Worm (Caenorhabditis elegans) whole organism, mixed stage, embryonic: ENCODE results near the gene F46C5.9.

ENCODE experiments used
- M03D4.4 ChIP-seq: sonication (generic microtip); optimal IDR thresholded peaks from 2 replicates; lab custom pipeline; 2017; ENCODE audit warnings: mild to moderate bottlenecking, missing genetic modification characterization, missing compliant biosample characterization
- bed-3 ChIP-seq: fragments of 200-800 bp; sonication (Bioruptor generic); optimal IDR thresholded peaks from 3 replicates; lab custom pipeline; 2018; ENCODE audit warnings: mild to moderate bottlenecking, missing genetic modification characterization, moderate library complexity, missing compliant biosample characterization
- blmp-1 ChIP-seq: fragments of 150-350 bp; optimal IDR thresholded peaks from 2 replicates; lab custom pipeline; 2014; ENCODE audit warnings: missing biosample characterization, missing genetic modification characterization
- ceh-39 ChIP-seq: fragments of 150-350 bp; optimal IDR thresholded peaks from 2 replicates; lab custom pipeline; 2014; ENCODE audit warnings: missing biosample characterization, missing genetic modification characterization
- ceh-43 ChIP-seq: fragments of 200-800 bp; sonication (Bioruptor generic); optimal IDR thresholded peaks from 2 replicates; lab custom pipeline; 2018; ENCODE audit warnings: mild to moderate bottlenecking, missing genetic modification characterization, moderate library complexity, missing compliant biosample characterization
- ceh-83 ChIP-seq: fragments of 200-800 bp; sonication (Bioruptor generic); optimal IDR thresholded peaks from 2 replicates; lab custom pipeline; 2018; ENCODE audit warnings: mild to moderate bottlenecking, missing genetic modification characterization, missing compliant biosample characterization
- drap-1 ChIP-seq: fragments of 200-800 bp; sonication (Bioruptor generic); optimal IDR thresholded peaks from 3 replicates; lab custom pipeline; 2018; ENCODE audit warnings: mild to moderate bottlenecking, missing genetic modification characterization, missing compliant biosample characterization
- elt-1 ChIP-seq: sonication (generic microtip); optimal IDR thresholded peaks from 2 replicates; lab custom pipeline; 2017; ENCODE audit warnings: missing genetic modification characterization, mild to moderate bottlenecking, missing compliant biosample characterization, antibody characterized with exemption, moderate library complexity, borderline replicate concordance; ENCODE audit not compliant: insufficient read depth
- elt-3 ChIP-seq: fragments of 150-350 bp; optimal IDR thresholded peaks from 2 replicates; lab custom pipeline; 2014; ENCODE audit warnings: missing biosample characterization, missing genetic modification characterization
- ham-2 ChIP-seq: fragments of 200-800 bp; sonication (Bioruptor generic); optimal IDR thresholded peaks from 2 replicates; lab custom pipeline; 2018; ENCODE audit warnings: mild to moderate bottlenecking, missing genetic modification characterization, missing compliant biosample characterization
- hlh-1 ChIP-seq: fragments of 150-350 bp; optimal IDR thresholded peaks from 2 replicates; lab custom pipeline; 2014; ENCODE audit warnings: missing biosample characterization, missing genetic modification reagents, missing genetic modification characterization
- lin-13 ChIP-seq: fragments of 150-350 bp; optimal IDR thresholded peaks from 2 replicates; lab custom pipeline; 2014; ENCODE audit warnings: missing biosample characterization, missing genetic modification characterization
- lsy-2 ChIP-seq: fragments of 150-350 bp; optimal IDR thresholded peaks from 2 replicates; lab custom pipeline; 2014; ENCODE audit warnings: missing biosample characterization, missing genetic modification characterization
- mab-5 ChIP-seq: fragments of 150-350 bp; optimal IDR thresholded peaks from 2 replicates; lab custom pipeline; 2014; ENCODE audit warnings: missing biosample characterization, missing genetic modification characterization
- mep-1 ChIP-seq: fragments of 150-350 bp; optimal IDR thresholded peaks from 2 replicates; lab custom pipeline; 2017; ENCODE audit warnings: missing biosample characterization, missing genetic modification reagents, missing genetic modification characterization, inconsistent platforms
- mls-2 ChIP-seq: sonication (generic microtip); optimal IDR thresholded peaks from 2 replicates; lab custom pipeline; 2016; ENCODE audit warnings: mild to moderate bottlenecking, missing genetic modification characterization, moderate library complexity, missing compliant biosample characterization
- nhr-12 ChIP-seq: fragments of 150-350 bp; optimal IDR thresholded peaks from 2 replicates; lab custom pipeline; 2014; ENCODE audit warnings: missing biosample characterization, missing genetic modification characterization
- nhr-2 ChIP-seq: fragments of 150-350 bp; optimal IDR thresholded peaks from 2 replicates; lab custom pipeline; 2014; ENCODE audit warnings: missing biosample characterization, missing genetic modification characterization
- nhr-237 ChIP-seq: fragments of 150-350 bp; optimal IDR thresholded peaks from 2 replicates; lab custom pipeline; 2014; ENCODE audit warnings: missing biosample characterization, missing genetic modification characterization
- nhr-28 ChIP-seq: fragments of 150-350 bp; optimal IDR thresholded peaks from 2 replicates; lab custom pipeline; 2014; ENCODE audit warnings: missing biosample characterization, missing genetic modification characterization
- nhr-76 ChIP-seq: sonication (generic microtip); optimal IDR thresholded peaks from 2 replicates; lab custom pipeline; 2017; ENCODE audit warnings: missing biosample characterization, missing genetic modification characterization
- pha-4 ChIP-seq: fragments of 150-350 bp; optimal IDR thresholded peaks from 2 replicates; lab custom pipeline; 2018; ENCODE audit warnings: missing biosample characterization, missing genetic modification reagents, missing genetic modification characterization
- snpc-4 ChIP-seq: fragments of 150-350 bp; optimal IDR thresholded peaks from 2 replicates; lab custom pipeline; 2014; ENCODE audit warnings: missing biosample characterization, missing genetic modification characterization
- sptf-1 ChIP-seq: sonication (generic microtip); optimal IDR thresholded peaks from 2 replicates; lab custom pipeline; 2017; ENCODE audit warnings: mild to moderate bottlenecking, missing genetic modification characterization, moderate library complexity, missing compliant biosample characterization
- tbx-8 ChIP-seq: fragments of 200-800 bp; sonication (Bioruptor generic); optimal IDR thresholded peaks from 2 replicates; lab custom pipeline; 2018; ENCODE audit warnings: mild to moderate bottlenecking, missing genetic modification characterization, moderate library complexity, missing compliant biosample characterization
- unc-120 ChIP-seq: sonication (generic microtip); optimal IDR thresholded peaks from 2 replicates; lab custom pipeline; 2017; ENCODE audit warnings: missing genetic modification characterization, missing compliant biosample characterization; ENCODE audit not compliant: poor library complexity, severe bottlenecking
- unc-39 ChIP-seq: fragments of 150-350 bp; optimal IDR thresholded peaks from 2 replicates; lab custom pipeline; 2014; ENCODE audit warnings: missing biosample characterization, missing genetic modification characterization
- zip-8 ChIP-seq: fragments of 150-350 bp; optimal IDR thresholded peaks from 2 replicates; lab custom pipeline; 2014; ENCODE audit warnings: missing biosample characterization, missing genetic modification characterization
- ztf-11 ChIP-seq: fragments of 150-350 bp; optimal IDR thresholded peaks from 2 replicates; lab custom pipeline; 2014; ENCODE audit warnings: missing biosample characterization, missing genetic modification characterization

F46C5.9 gene

ce11 chrII:8822711-8823110 is 12.2 kb upstream of the F46C5.9 start:
- no peak for TF ChIP-seq lsy-2 (tag; lab: Kevin White, UChicago)
- no peak for TF ChIP-seq ztf-11 (tag; lab: Kevin White, UChicago)
- TF ChIP-seq elt-3 (tag; lab: Kevin White, UChicago) = no peak
- no peak for TF ChIP-seq pha-4 (tag; lab: Kevin White, UChicago)
- no peak for TF ChIP-seq snpc-4 (tag; lab: Kevin White, UChicago)
- TF ChIP-seq tbx-8 (GFP tag; lab: Kevin White, UChicago) = no peak

DNA sequence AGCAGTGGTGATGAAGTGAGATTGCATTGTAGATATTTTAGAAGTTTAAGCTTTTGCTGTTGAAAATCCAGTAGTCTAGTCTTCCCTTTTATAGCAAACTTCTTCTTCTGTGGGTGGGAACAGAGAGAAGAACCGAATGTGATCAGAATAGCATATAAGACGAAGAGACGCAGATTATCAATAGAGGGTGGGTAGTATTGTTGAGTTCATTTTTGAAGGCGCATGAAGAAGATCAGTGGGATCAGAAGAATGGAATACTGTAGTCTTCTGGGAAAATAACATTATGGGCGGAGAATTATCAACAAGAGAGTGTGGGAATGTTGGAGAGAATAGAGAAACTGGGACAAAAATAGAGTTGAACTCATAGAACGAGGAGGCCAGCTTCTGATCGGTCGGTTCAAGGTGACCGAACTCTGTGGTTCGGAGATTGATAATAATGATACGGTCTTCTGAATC is 10.6 kb upstream of the F46C5.9 start, which contains the start of gene F46C5.1:
TSS of gene F46C5.1 (minus strand) at position 51 of the 456 bp plus-strand sequence.
- TF ChIP-seq elt-1 (tag; lab: Kevin White, UChicago) (no peak), M03D4.4 (no peak), pha-4 (tag; lab: Kevin White, UChicago) (no peak), ham-2 (GFP tag; lab: Kevin White, UChicago) (no peak), hlh-1 (tag; lab: Kevin White, UChicago) (no peak), unc-120 (tag; lab: Kevin White, UChicago) (no peak), nhr-12 (no peak), ceh-43 (GFP tag; lab: Kevin White, UChicago) (no peak), elt-3 (tag; lab: Kevin White, UChicago) (no peak), nhr-237 (tag; lab: Kevin White, UChicago) (no peak), nhr-2 (tag; lab: Kevin White, UChicago) (no peak), ceh-39 (no peak), bed-3 (no peak), ztf-11 (tag; lab: Kevin White, UChicago) (no peak), ceh-83 (GFP tag; lab: Kevin White, UChicago) (no peak), mab-5 (tag; lab: Kevin White, UChicago) (no peak)

ce11 chrII:8820126-8820972 is 9.8 kb upstream of the F46C5.9 start:
- TF ChIP-seq nhr-76 (no peak), ham-2 (GFP tag; lab: Kevin White, UChicago) (no peak), mab-5 (tag; lab: Kevin White, UChicago) (no peak), ceh-43 (GFP tag; lab: Kevin White, UChicago) (no peak), drap-1 (GFP tag; lab: Kevin White, UChicago) (no peak), mep-1 (tag; lab: Kevin White, UChicago) (no peak), lin-13 (tag; lab: Kevin White, UChicago) (no peak), lsy-2 (tag; lab: Kevin White, UChicago) (no peak), tbx-8 (GFP tag; lab: Kevin White, UChicago) (no peak), M03D4.4 (no peak), zip-8 (tag; lab: Kevin White, UChicago) (no peak), sptf-1 (tag; lab: Kevin White, UChicago) (no peak), elt-1 (tag; lab: Kevin White, UChicago) (no peak), nhr-28 (tag; lab: Kevin White, UChicago) (no peak), nhr-237 (tag; lab: Kevin White, UChicago) (no peak), nhr-2 (tag; lab: Kevin White, UChicago) (no peak)

ce11 chrII:8818978-8819896 is 8.7 kb upstream of the F46C5.9 start, which contains the start of gene F46C5.10:
TSS of gene F46C5.10 (minus strand) at chrII:8819028.
- no peak for TF ChIP-seq mls-2 (tag; lab: Kevin White, UChicago)
- no peak for TF ChIP-seq ham-2 (GFP tag; lab: Kevin White, UChicago)
- no peak for TF ChIP-seq mep-1 (tag; lab: Kevin White, UChicago)
- TF ChIP-seq unc-39 (tag; lab: Kevin White, UChicago) = no peak
- no peak for TF ChIP-seq sptf-1 (tag; lab: Kevin White, UChicago)
- no peak for TF ChIP-seq nhr-12
- no peak for TF ChIP-seq lsy-2 (tag; lab: Kevin White, UChicago)
- TF ChIP-seq ceh-83 (GFP tag; lab: Kevin White, UChicago) = no peak
- no peak for TF ChIP-seq ceh-43 (GFP tag; lab: Kevin White, UChicago)
- TF ChIP-seq pha-4 (tag; lab: Kevin White, UChicago) = no peak
- no peak for TF ChIP-seq mab-5 (tag; lab: Kevin White, UChicago)
- TF ChIP-seq drap-1 (GFP tag; lab: Kevin White, UChicago) = no peak
- TF ChIP-seq hlh-1 (tag; lab: Kevin White, UChicago) = no peak
- TF ChIP-seq blmp-1 (tag; lab: Kevin White, UChicago) = no peak
- TF ChIP-seq bed-3 = no peak
- TF ChIP-seq elt-3 (tag; lab: Kevin White, UChicago) = no peak
- TF ChIP-seq nhr-2 (tag; lab: Kevin White, UChicago) = no peak
- TF ChIP-seq nhr-237 (tag; lab: Kevin White, UChicago) = no peak
- TF ChIP-seq, all 35 proteins: peak for 0
